Fruit fly (Drosophila melanogaster) Kc167 (cell line): Measurements from ENCODE around the gene mus81.

Experiments used
- Myc ChIP-seq: fragments of >200 bp; optimal IDR thresholded peaks from 2 replicates; lab custom pipeline; 2017; ENCODE audit warnings: missing external identifiers
- Sin3A ChIP-seq: fragments of >200 bp; optimal IDR thresholded peaks from 2 replicates; lab custom pipeline; 2018; ENCODE audit warnings: missing external identifiers
- h ChIP-seq: fragments of >200 bp; optimal IDR thresholded peaks from 3 replicates; lab custom pipeline; 2018; ENCODE audit warnings: missing external identifiers
- insv ChIP-seq: fragments of >200 bp; optimal IDR thresholded peaks from 3 replicates; lab custom pipeline; 2018; ENCODE audit warnings: missing external identifiers
- psq ChIP-seq: fragments of >200 bp; optimal IDR thresholded peaks from 2 replicates; lab custom pipeline; 2017; ENCODE audit warnings: missing external identifiers

DNA sequence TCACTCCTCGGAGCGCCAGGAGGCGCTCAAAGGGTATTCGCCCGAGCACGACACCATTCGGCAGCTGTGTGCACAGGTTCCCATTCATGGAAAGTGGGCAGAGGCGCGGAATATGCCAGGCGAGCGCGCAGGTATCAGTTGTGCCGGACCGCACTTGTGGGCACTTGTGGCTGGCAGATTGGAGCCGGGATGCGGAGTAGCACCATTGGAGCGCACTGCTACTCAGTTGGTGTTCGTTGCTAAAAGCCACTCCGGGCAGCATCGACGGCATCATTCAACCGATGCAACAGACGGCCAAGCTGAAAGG lies 5.0 kb upstream of the mus81 start:
- TF ChIP-seq insv (lab: Kevin White, UChicago) (no peak), Sin3A (lab: Kevin White, UChicago) (no peak), psq (lab: Kevin White, UChicago) (no peak), h (lab: Kevin White, UChicago) (no peak), Myc (lab: Kevin White, UChicago) (no peak)
